Worm (Caenorhabditis elegans) whole organism, L1 larva: ENCODE results near the gene tab-1.

Experiments
- ama-1 ChIP-seq: fragments of 150-350 bp; optimal IDR thresholded peaks from 2 replicates; lab custom pipeline; 2014
- ceh-82 ChIP-seq, 3 experiments: fragments of 150-350 bp in 1 of 3; sonication (generic microtip) in 2 of 3; optimal IDR thresholded peaks; 2 replicates each; lab custom pipeline; 2014 to 2017; ENCODE audit warnings: missing biosample characterization in 3 of 3, missing genetic modification characterization in 3 of 3
- dsc-1 ChIP-seq: sonication (generic microtip); optimal IDR thresholded peaks from 2 replicates; lab custom pipeline; 2016; ENCODE audit warnings: mild to moderate bottlenecking, missing genetic modification characterization, missing compliant biosample characterization
- lin-14 ChIP-seq: fragments of 200-800 bp; sonication (Bioruptor generic); optimal IDR thresholded peaks from 2 replicates; lab custom pipeline; 2018; ENCODE audit warnings: mild to moderate bottlenecking, missing genetic modification characterization, moderate library complexity, missing compliant biosample characterization
- lsy-2 ChIP-seq, 2 experiments: fragments of 150-350 bp; optimal IDR thresholded peaks; 2 replicates each; lab custom pipeline; 2014; ENCODE audit warnings: missing biosample characterization in 2 of 2, missing genetic modification characterization in 2 of 2
- mep-1 ChIP-seq: fragments of 150-350 bp; optimal IDR thresholded peaks from 2 replicates; lab custom pipeline; 2014; ENCODE audit warnings: missing biosample characterization, missing genetic modification characterization
- nhr-12 ChIP-seq: sonication (generic microtip); optimal IDR thresholded peaks from 2 replicates; lab custom pipeline; 2017; ENCODE audit warnings: missing biosample characterization, missing genetic modification characterization
- snpc-4 ChIP-seq: fragments of 150-350 bp; optimal IDR thresholded peaks from 2 replicates; lab custom pipeline; 2014; ENCODE audit warnings: missing biosample characterization, missing genetic modification characterization
- unc-62 ChIP-seq: fragments of 150-350 bp; optimal IDR thresholded peaks from 2 replicates; lab custom pipeline; 2014; ENCODE audit warnings: missing biosample characterization, missing genetic modification reagents, missing genetic modification characterization
- unc-98 ChIP-seq: fragments of 200-800 bp; sonication (Bioruptor generic); IDR thresholded peaks from 2 replicates; pipeline ENCODE4 v1.3.6; 2022; ENCODE audit warnings: missing genetic modification characterization, missing compliant biosample characterization
- ztf-4 ChIP-seq: fragments of 150-350 bp; optimal IDR thresholded peaks from 2 replicates; lab custom pipeline; 2014; ENCODE audit warnings: missing biosample characterization, missing genetic modification characterization

DNA sequence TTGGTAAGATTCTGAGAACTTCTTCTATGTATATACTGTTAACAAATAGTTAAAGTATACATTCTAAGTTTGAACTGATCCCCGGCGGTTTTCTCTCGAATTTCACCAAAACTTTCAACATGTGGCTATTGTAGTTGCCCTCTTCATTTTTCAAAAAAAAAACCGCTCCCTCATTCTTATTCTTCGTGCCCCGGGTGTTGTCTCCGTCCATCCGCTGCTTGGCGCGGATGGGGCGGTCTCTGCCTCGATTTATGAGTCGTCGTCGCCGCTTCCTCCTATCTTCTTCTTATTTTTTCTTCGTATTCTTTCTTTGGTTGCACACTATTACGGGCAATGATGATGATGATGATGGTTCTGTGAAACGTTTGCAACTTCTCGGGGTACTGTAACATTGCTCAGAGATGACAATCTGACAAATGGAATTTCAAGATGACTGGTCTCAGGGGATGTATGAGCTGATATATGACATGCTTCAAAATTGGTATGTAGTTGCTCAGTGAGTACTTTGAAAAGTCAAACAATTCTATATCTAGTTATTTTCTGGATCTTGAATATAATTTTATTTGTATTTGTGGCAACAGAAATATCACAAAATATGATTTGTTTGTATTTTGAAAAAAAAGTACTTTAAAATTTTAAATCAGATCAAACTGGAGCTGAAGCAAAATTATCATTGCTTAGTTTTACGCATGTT is 17.3 kb downstream of the tab-1 start:
- TF ChIP-seq ztf-4 (tag; lab: Kevin White, UChicago), result no peak
- peak in 1 of 3 experiments; percentile 23 for TF ChIP-seq ceh-82 (tag; optimal IDR thresholded peaks at IDR 0.05; lab: Kevin White, UChicago)
- no peak for TF ChIP-seq dsc-1 (tag; lab: Kevin White, UChicago)
- no peak for TF ChIP-seq ama-1 (lab: Kevin White, UChicago)
- TF ChIP-seq unc-62 (GFP tag; lab: Kevin White, UChicago), result no peak
- TF ChIP-seq nhr-12 (tag; lab: Kevin White, UChicago), result no peak
- TF ChIP-seq snpc-4, result no peak
- peak in 1 of 2 experiments; percentile 11 for TF ChIP-seq lsy-2 (tag; optimal IDR thresholded peaks at IDR 0.05; lab: Kevin White, UChicago)
- no peak for TF ChIP-seq mep-1 (tag; lab: Kevin White, UChicago)
- no peak for TF ChIP-seq unc-98 (GFP tag; lab: Robert Waterston, UW)
- peak; percentile 70 for TF ChIP-seq lin-14 (GFP tag; lab: Kevin White, UChicago)
